Worm (Caenorhabditis elegans): ENCODE data around the gene cyp-32A1.

The cyp-32A1 gene

DNA sequence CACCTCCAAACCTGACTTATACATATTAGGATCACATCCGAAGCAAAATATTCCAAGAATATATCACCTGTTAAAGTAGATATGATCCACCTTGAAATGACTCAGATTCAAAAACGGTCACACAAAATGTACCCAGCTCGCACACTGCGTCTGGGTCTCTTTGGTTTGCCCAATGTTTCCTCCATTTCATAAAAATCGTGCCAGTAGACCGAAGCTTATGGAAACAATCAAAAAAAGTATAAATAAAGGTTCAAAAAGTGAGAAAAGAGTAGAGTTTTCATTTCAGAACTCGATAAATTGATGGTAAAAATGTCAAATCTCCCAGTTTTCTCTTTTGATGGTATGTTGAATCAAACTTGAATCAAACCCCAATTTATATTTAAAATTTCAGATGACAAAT is 43.9 kb upstream of the cyp-32A1 start, which contains the start of gene srr-9:
TSS of gene srr-9 (plus strand) at position 301 of the 400 bp plus-strand sequence.
- no peak for TF ChIP-seq M03D4.4 (tag; optimal IDR thresholded peaks at IDR 0.05)
- TF ChIP-seq mls-2 (tag; optimal IDR thresholded peaks at IDR 0.05), result no peak
- no peak for TF ChIP-seq ceh-83 (GFP tag; optimal IDR thresholded peaks at IDR 0.05)
- TF ChIP-seq ham-2 (GFP tag; optimal IDR thresholded peaks at IDR 0.05), result no peak
- TF ChIP-seq zip-8 (tag; optimal IDR thresholded peaks at IDR 0.05), result no peak
- no peak for TF ChIP-seq unc-39 (tag; optimal IDR thresholded peaks at IDR 0.05)
- no peak for TF ChIP-seq nhr-28 (tag; optimal IDR thresholded peaks at IDR 0.05)
- TF ChIP-seq mab-5 (tag; optimal IDR thresholded peaks at IDR 0.05), result no peak
- no peak for TF ChIP-seq ces-1 (GFP tag; optimal IDR thresholded peaks at IDR 0.05)
- no peak for TF ChIP-seq sptf-1 (tag; optimal IDR thresholded peaks at IDR 0.05)
- TF ChIP-seq drap-1 (GFP tag; optimal IDR thresholded peaks at IDR 0.05), result no peak
- no peak for TF ChIP-seq mep-1 (tag; optimal IDR thresholded peaks at IDR 0.05)
- no peak for TF ChIP-seq nhr-12 (tag; optimal IDR thresholded peaks at IDR 0.05)
- TF ChIP-seq ceh-43 (GFP tag; optimal IDR thresholded peaks at IDR 0.05), result no peak
- no peak for TF ChIP-seq lin-32 (GFP tag; optimal IDR thresholded peaks at IDR 0.05)
- no peak for TF ChIP-seq elt-1 (tag; optimal IDR thresholded peaks at IDR 0.05; ENCODE audit: borderline replicate concordance, insufficient read depth)
- no peak for TF ChIP-seq unc-62 (GFP tag; optimal IDR thresholded peaks at IDR 0.05)
- TF ChIP-seq nhr-2 (tag; optimal IDR thresholded peaks at IDR 0.05), result no peak
- TF ChIP-seq pha-4 (tag; optimal IDR thresholded peaks at IDR 0.05), result no peak
- TF ChIP-seq hlh-1 (tag; optimal IDR thresholded peaks at IDR 0.05), result no peak

- no peak for TF ChIP-seq elt-3 (tag; optimal IDR thresholded peaks at IDR 0.05)
- no peak for TF ChIP-seq unc-62 (GFP tag; optimal IDR thresholded peaks at IDR 0.05)
- TF ChIP-seq cnd-1 (tag; optimal IDR thresholded peaks at IDR 0.05), result no peak
- TF ChIP-seq elt-1 (tag; optimal IDR thresholded peaks at IDR 0.05; ENCODE audit: borderline replicate concordance, insufficient read depth), result no peak
- TF ChIP-seq M03D4.4 (tag; optimal IDR thresholded peaks at IDR 0.05), result no peak
- TF ChIP-seq nhr-237 (tag; optimal IDR thresholded peaks at IDR 0.05), result no peak
- TF ChIP-seq flh-1 (GFP tag; optimal IDR thresholded peaks at IDR 0.05), result no peak
- TF ChIP-seq lin-32 (GFP tag; optimal IDR thresholded peaks at IDR 0.05), result no peak
- no peak for TF ChIP-seq bed-3 (GFP tag; optimal IDR thresholded peaks at IDR 0.05)
- peak; percentile 25 for TF ChIP-seq nhr-2 (tag; optimal IDR thresholded peaks at IDR 0.05)
- TF ChIP-seq nhr-76 (tag; optimal IDR thresholded peaks at IDR 0.05), result no peak
- TF ChIP-seq ces-1 (GFP tag; optimal IDR thresholded peaks at IDR 0.05), result peak; percentile 9
Measured at ce11 chrV:7739949-7740348, 41.7 kb upstream of the cyp-32A1 start.

- TF ChIP-seq zip-8 (tag; optimal IDR thresholded peaks at IDR 0.05) (peak; percentile 77), nhr-2 (tag; optimal IDR thresholded peaks at IDR 0.05) (peak; percentile 100), hlh-1 (tag; optimal IDR thresholded peaks at IDR 0.05) (no peak), unc-62 (GFP tag; optimal IDR thresholded peaks at IDR 0.05) (peak; percentile 55)
Measured at ce11 chrV:7741918-7742317, 39.7 kb upstream of the cyp-32A1 start.

- TF ChIP-seq drap-1 (GFP tag; optimal IDR thresholded peaks at IDR 0.05) (no peak), sptf-1 (tag; optimal IDR thresholded peaks at IDR 0.05) (no peak), snpc-4 (tag; optimal IDR thresholded peaks at IDR 0.05) (no peak), unc-62 (GFP tag; optimal IDR thresholded peaks at IDR 0.05) (no peak), mep-1 (tag; optimal IDR thresholded peaks at IDR 0.05) (no peak), pha-4 (tag; optimal IDR thresholded peaks at IDR 0.05) (no peak), mab-5 (tag; optimal IDR thresholded peaks at IDR 0.05) (no peak), elt-1 (tag; optimal IDR thresholded peaks at IDR 0.05; ENCODE audit: borderline replicate concordance, insufficient read depth) (no peak), nhr-237 (tag; optimal IDR thresholded peaks at IDR 0.05) (no peak), ceh-43 (GFP tag; optimal IDR thresholded peaks at IDR 0.05) (no peak), unc-120 (tag; optimal IDR thresholded peaks at IDR 0.05; ENCODE audit: poor library complexity, severe bottlenecking) (no peak), unc-39 (tag; optimal IDR thresholded peaks at IDR 0.05) (no peak), sem-2 (GFP tag; optimal IDR thresholded peaks at IDR 0.05) (no peak), zip-8 (tag; optimal IDR thresholded peaks at IDR 0.05) (no peak), tbx-8 (GFP tag; optimal IDR thresholded peaks at IDR 0.05) (no peak), elt-3 (tag; optimal IDR thresholded peaks at IDR 0.05) (no peak), ces-1 (GFP tag; optimal IDR thresholded peaks at IDR 0.05) (no peak), lin-32 (GFP tag; optimal IDR thresholded peaks at IDR 0.05) (no peak), ham-2 (GFP tag; optimal IDR thresholded peaks at IDR 0.05) (no peak), blmp-1 (tag; optimal IDR thresholded peaks at IDR 0.05) (no peak)
Measured at ce11 chrV:7742485-7742959, 39.1 kb upstream of the cyp-32A1 start, which contains the start of gene fbxl-5. Gene fbxl-5 (plus strand): TSS chrV:7742909.
